Fruit fly (Drosophila melanogaster) whole organism, adult: ENCODE results near the gene Cip4.

Source experiments
- CG11617 ChIP-seq: fragments of 200-800 bp; sonication (Bioruptor generic); optimal IDR thresholded peaks from 2 replicates; lab custom pipeline; 2017; ENCODE audit warnings: mild to moderate bottlenecking, missing biosample characterization, missing genetic modification reagents, missing genetic modification characterization
- CG12768 ChIP-seq: fragments of 200-800 bp; sonication (Bioruptor generic); optimal IDR thresholded peaks from 2 replicates; lab custom pipeline; 2017; ENCODE audit warnings: missing biosample characterization, missing genetic modification characterization, mild to moderate bottlenecking, moderate library complexity, missing genetic modification reagents
- CG14711 ChIP-seq: fragments of 200-800 bp; sonication (Bioruptor generic); optimal IDR thresholded peaks from 2 replicates; lab custom pipeline; 2018; ENCODE audit warnings: missing biosample characterization, mild to moderate bottlenecking, missing genetic modification characterization, moderate library complexity
- CG1620 ChIP-seq: fragments of 200-800 bp; sonication (Bioruptor generic); optimal IDR thresholded peaks from 2 replicates; lab custom pipeline; 2016; ENCODE audit warnings: missing biosample characterization, missing genetic modification characterization
- CG33017 ChIP-seq: fragments of 200-800 bp; sonication (Bioruptor generic); optimal IDR thresholded peaks from 2 replicates; lab custom pipeline; 2018; ENCODE audit warnings: missing biosample characterization, mild to moderate bottlenecking, missing genetic modification characterization, moderate library complexity
- CG7045 ChIP-seq: fragments of 200-800 bp; sonication (Bioruptor generic); optimal IDR thresholded peaks from 2 replicates; lab custom pipeline; 2017; ENCODE audit warnings: missing biosample characterization, mild to moderate bottlenecking, missing genetic modification characterization
- CG7101 ChIP-seq: fragments of 200-800 bp; sonication (Bioruptor generic); optimal IDR thresholded peaks from 2 replicates; lab custom pipeline; 2018; ENCODE audit warnings: missing biosample characterization, mild to moderate bottlenecking, missing genetic modification characterization, moderate library complexity
- Clk ChIP-seq: fragments of 200-800 bp; sonication (Bioruptor generic); optimal IDR thresholded peaks from 2 replicates; lab custom pipeline; 2017; ENCODE audit warnings: missing biosample characterization, missing genetic modification characterization
- Crg-1 ChIP-seq: fragments of 200-800 bp; sonication (Bioruptor generic); optimal IDR thresholded peaks from 2 replicates; lab custom pipeline; 2016; ENCODE audit warnings: missing biosample characterization, missing genetic modification characterization
- Mnt ChIP-seq: fragments of 200-800 bp; sonication (Bioruptor generic); optimal IDR thresholded peaks from 2 replicates; lab custom pipeline; 2016; ENCODE audit warnings: missing biosample characterization, mild to moderate bottlenecking, missing genetic modification characterization
- cnc ChIP-seq, 2 experiments: fragments of >200 bp; optimal IDR thresholded peaks; 2 replicates each; lab custom pipeline; 2017
- kay ChIP-seq: fragments of 200-800 bp; sonication (Bioruptor generic); peaks from one replicate; lab custom pipeline; 2016; ENCODE audit warnings: missing biosample characterization, missing genetic modification characterization, borderline replicate concordance
- ovo ChIP-seq: fragments of 200-800 bp; sonication (Bioruptor generic); optimal IDR thresholded peaks from 2 replicates; lab custom pipeline; 2016; ENCODE audit warnings: missing biosample characterization, missing genetic modification characterization
- pad ChIP-seq: fragments of 200-800 bp; sonication (Bioruptor generic); optimal IDR thresholded peaks from 3 replicates; lab custom pipeline; 2017; ENCODE audit warnings: missing biosample characterization, missing genetic modification characterization, mild to moderate bottlenecking, moderate library complexity, missing genetic modification reagents

- TF ChIP-seq CG14711 (tag; lab: Kevin White, UChicago) (no peak), Mnt (GFP tag; lab: Kevin White, UChicago) (no peak), CG7101 (tag; lab: Kevin White, UChicago) (no peak), kay (GFP tag; lab: Kevin White, UChicago) (no peak), cnc (optimal IDR thresholded peaks at IDR 0.05; lab: Kevin White, UChicago) (no peak), CG7045 (GFP tag; lab: Kevin White, UChicago) (no peak), CG11617 (GFP tag; lab: Kevin White, UChicago) (no peak), CG1620 (GFP tag; lab: Kevin White, UChicago) (no peak), CG12768 (GFP tag; lab: Kevin White, UChicago) (no peak), Crg-1 (GFP tag; lab: Kevin White, UChicago) (no peak), CG33017 (no peak), Clk (GFP tag; lab: Kevin White, UChicago) (no peak), ovo (GFP tag; lab: Kevin White, UChicago) (no peak), pad (GFP tag; lab: Kevin White, UChicago) (no peak)
These were observed 20.4 kb upstream of the Cip4 start, which contains the start of gene slow for dm6 chr3L:4384326-4384662.
